Fruit fly (Drosophila melanogaster): ENCODE results near the gene CG18809.

The CG18809 gene

DNA sequence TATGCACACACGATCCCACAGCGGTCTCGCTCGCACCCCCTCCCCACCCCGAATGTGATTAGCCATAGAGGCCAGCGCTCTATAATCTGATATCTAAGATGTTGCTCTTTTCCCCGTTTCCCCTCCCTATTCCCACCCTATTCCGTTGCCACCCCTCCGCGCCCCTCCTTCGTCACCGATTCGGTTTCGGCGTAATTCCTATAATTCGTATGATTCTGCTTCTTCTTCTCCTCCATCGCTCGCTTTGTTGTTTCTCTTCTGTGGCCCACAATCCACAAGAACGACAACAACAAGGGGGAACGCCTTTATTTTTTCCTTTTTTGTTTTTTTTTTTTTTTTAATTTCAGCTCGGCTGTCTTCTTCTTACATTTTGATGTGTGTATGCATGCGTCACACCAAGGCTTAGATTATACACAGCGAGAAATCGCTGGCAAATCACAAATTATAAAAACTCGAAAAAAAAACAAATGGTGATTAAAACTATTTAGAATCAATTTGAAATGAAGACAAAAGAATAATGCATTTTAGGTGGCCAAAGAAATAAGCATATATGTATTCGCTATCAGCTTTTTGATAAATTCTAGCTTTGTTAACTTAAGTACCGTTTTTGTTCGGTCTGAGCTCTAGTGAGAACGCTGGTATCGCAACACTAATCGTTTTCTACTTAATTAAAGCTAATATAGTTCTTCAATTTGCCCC, 25.8 kb upstream of the CG18809 start (continued):
- TF ChIP-seq bab2 (GFP tag; optimal IDR thresholded peaks at IDR 0.05): peak; percentile 40
- TF ChIP-seq nerfin-1 (tag; optimal IDR thresholded peaks at IDR 0.05): no peak
- TF ChIP-seq BEAF-32 (GFP tag; optimal IDR thresholded peaks at IDR 0.05): no peak
- no peak for TF ChIP-seq Hr3 (GFP tag; optimal IDR thresholded peaks at IDR 0.05)
- TF ChIP-seq NC2α (GFP tag; optimal IDR thresholded peaks at IDR 0.05): peak; percentile 15
- no peak for TF ChIP-seq CG4707 (GFP tag; optimal IDR thresholded peaks at IDR 0.05)
- TF ChIP-seq sd (tag; optimal IDR thresholded peaks at IDR 0.05): no peak
- peak; percentile 27 for TF ChIP-seq CG13624 (GFP tag; optimal IDR thresholded peaks at IDR 0.05)
- no peak for TF ChIP-seq Doc3 (GFP tag; IDR thresholded peaks at IDR 0.05; ENCODE audit: partially characterized antibody)
- TF ChIP-seq Rfx (GFP tag; IDR thresholded peaks at IDR 0.05): no peak
- no peak for TF ChIP-seq hkb (optimal IDR thresholded peaks at IDR 0.05)
- TF ChIP-seq hkb (GFP tag; IDR thresholded peaks at IDR 0.05): peak; percentile 46; the same call in 1 of the 2 replicates
- TF ChIP-seq run (tag; optimal IDR thresholded peaks at IDR 0.05): no peak
- no peak for TF ChIP-seq CG11093 (GFP tag; IDR thresholded peaks at IDR 0.05)
- 0 out of 2 replicates have a peak, but pooled peaks have one; percentile 18 for TF ChIP-seq ssp (GFP tag; IDR thresholded peaks at IDR 0.05)
- no peak for TF ChIP-seq Stat92E (GFP tag; optimal IDR thresholded peaks at IDR 0.05)
- TF ChIP-seq slou (GFP tag; optimal IDR thresholded peaks at IDR 0.05): no peak
- TF ChIP-seq Antp (GFP tag; optimal IDR thresholded peaks at IDR 0.05): peak; percentile 29
- TF ChIP-seq HHEX (GFP tag; optimal IDR thresholded peaks at IDR 0.05): no peak
- TF ChIP-seq org-1 (GFP tag; optimal IDR thresholded peaks at IDR 0.05): peak; percentile 26
- 0 out of 2 replicates have a peak, but pooled peaks have one; percentile 15 for TF ChIP-seq CG32767 (GFP tag; IDR thresholded peaks at IDR 0.05)
- no peak for TF ChIP-seq NFAT (GFP tag; IDR thresholded peaks at IDR 0.05)
- no peak for TF ChIP-seq CG2199 (GFP tag; IDR thresholded peaks at IDR 0.05)
- no peak for TF ChIP-seq Opbp (GFP tag; IDR thresholded peaks at IDR 0.05; ENCODE audit: partially characterized antibody)
- TF ChIP-seq al (GFP tag; IDR thresholded peaks at IDR 0.05): no peak
- no peak for TF ChIP-seq Lim3 (GFP tag; IDR thresholded peaks at IDR 0.05)
- no peak for TF ChIP-seq CG7271 (tag; optimal IDR thresholded peaks at IDR 0.05)
- TF ChIP-seq CG9437 (GFP tag; optimal IDR thresholded peaks at IDR 0.05): no peak
- no peak for TF ChIP-seq ham (GFP tag; IDR thresholded peaks at IDR 0.05)
- TF ChIP-seq CG4617 (GFP tag; optimal IDR thresholded peaks at IDR 0.05; ENCODE audit: borderline replicate concordance): no peak
- TF ChIP-seq CG4360 (GFP tag; IDR thresholded peaks at IDR 0.05): peak; percentile 86
- 0 out of 2 replicates have a peak, but pooled peaks have one; percentile 13 for TF ChIP-seq CG32772 (GFP tag; IDR thresholded peaks at IDR 0.05)
- TF ChIP-seq CG10209 (GFP tag; optimal IDR thresholded peaks at IDR 0.05): peak; percentile 30
- TF ChIP-seq ranshi (GFP tag; IDR thresholded peaks at IDR 0.05): peak; percentile 24; the same call in 1 of the 2 replicates
- TF ChIP-seq CG15479 (GFP tag; optimal IDR thresholded peaks at IDR 0.05): no peak
- no peak for TF ChIP-seq CG1647 (GFP tag; optimal IDR thresholded peaks at IDR 0.05)
- no peak for TF ChIP-seq CG6765 (GFP tag; optimal IDR thresholded peaks at IDR 0.05)
- TF ChIP-seq Dll (GFP tag; IDR thresholded peaks at IDR 0.05; ENCODE audit: partially characterized antibody): no peak
- TF ChIP-seq Eip74EF (GFP tag; optimal IDR thresholded peaks at IDR 0.05): no peak
- TF ChIP-seq tap (tag; optimal IDR thresholded peaks at IDR 0.05): no peak
- peak; percentile 11 for TF ChIP-seq maf-S (GFP tag; optimal IDR thresholded peaks at IDR 0.05)
- TF ChIP-seq CHES-1-like (GFP tag; optimal IDR thresholded peaks at IDR 0.05): no peak
- TF ChIP-seq wor (GFP tag; IDR thresholded peaks at IDR 0.05): no peak
- no peak for TF ChIP-seq Poxn (GFP tag; IDR thresholded peaks at IDR 0.05)
- TF ChIP-seq Xbp1 (GFP tag; optimal IDR thresholded peaks at IDR 0.05): peak; percentile 8
- TF ChIP-seq nmo (GFP tag; optimal IDR thresholded peaks at IDR 0.05): peak; percentile 55
- TF ChIP-seq Asciz (GFP tag; optimal IDR thresholded peaks at IDR 0.05): peak; percentile 5
- TF ChIP-seq CG3065 (GFP tag; optimal IDR thresholded peaks at IDR 0.05): peak; percentile 0
- peak; percentile 42 for TF ChIP-seq Oli (tag; optimal IDR thresholded peaks at IDR 0.05)
- TF ChIP-seq CG14014 (GFP tag; IDR thresholded peaks at IDR 0.05): no peak

All from whole organism, embryonic.